Worm (Caenorhabditis elegans): Measurements from ENCODE around the gene R10E12.2.

The R10E12.2 gene

DNA sequence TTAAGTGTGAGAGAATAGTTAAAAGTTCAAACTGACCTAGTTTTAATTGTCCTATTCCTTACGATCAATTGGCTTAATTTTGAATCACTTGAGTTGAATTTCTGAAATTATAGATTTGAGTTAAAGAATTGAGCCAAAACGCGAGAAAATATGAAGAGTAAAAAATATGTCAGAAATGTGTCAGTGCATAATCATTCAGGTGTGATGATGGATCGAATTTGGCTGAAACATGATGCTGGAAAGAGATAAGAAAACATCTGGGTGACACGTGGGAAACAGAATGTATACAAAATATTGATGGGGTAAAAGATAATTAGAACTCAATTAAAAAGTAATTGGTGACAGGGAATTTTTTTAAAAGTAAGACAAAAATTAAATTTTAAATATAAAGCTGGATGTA is at the start of gene R10E12.2:
Gene R10E12.2, minus strand, starts transcription at position 101 of the 400 bp plus-strand sequence.
- TF ChIP-seq ahr-1 (tag; optimal IDR thresholded peaks at IDR 0.05) (no peak), dmd-4 (tag; optimal IDR thresholded peaks at IDR 0.05; ENCODE audit: borderline replicate concordance) (no peak), nhr-11 (tag; optimal IDR thresholded peaks at IDR 0.05) (no peak), pax-1 (tag; optimal IDR thresholded peaks at IDR 0.05) (no peak), hlh-8 (tag; optimal IDR thresholded peaks at IDR 0.05) (no peak)

DNA sequence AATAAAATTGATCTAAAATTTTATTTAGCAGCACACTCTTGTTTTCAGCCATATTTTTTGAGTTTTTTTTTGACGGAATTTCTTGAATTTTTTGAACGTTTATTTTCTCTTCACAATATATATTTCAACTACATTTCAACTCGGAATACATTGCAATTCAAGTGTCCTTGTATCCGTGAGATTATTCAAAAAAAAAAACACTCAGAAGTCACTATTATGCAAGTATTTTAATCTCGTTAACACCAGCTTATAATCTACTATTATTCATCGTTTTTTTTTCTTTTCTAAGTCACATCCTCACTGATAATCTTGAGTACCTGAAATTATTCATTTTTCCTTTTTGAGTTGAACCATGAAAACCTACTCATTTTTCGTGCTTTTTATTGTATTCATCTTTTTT is 49.8 kb upstream of the R10E12.2 start, which contains the start of gene ins-21:
Gene ins-21, plus strand, starts transcription at position 301 of the 400 bp plus-strand sequence.
- TF ChIP-seq ceh-30 (tag; optimal IDR thresholded peaks at IDR 0.05) = no peak
- no peak for TF ChIP-seq fkh-6 (tag; optimal IDR thresholded peaks at IDR 0.05)
- no peak for TF ChIP-seq zip-5 (tag; optimal IDR thresholded peaks at IDR 0.05)
- TF ChIP-seq nhr-232 (tag; optimal IDR thresholded peaks at IDR 0.05) = no peak
- no peak for TF ChIP-seq pha-2 (tag; optimal IDR thresholded peaks at IDR 0.05)
- no peak for TF ChIP-seq lin-11 (tag; optimal IDR thresholded peaks at IDR 0.05)
- TF ChIP-seq hlh-15 (tag; optimal IDR thresholded peaks at IDR 0.05) = no peak
- no peak for TF ChIP-seq T23F11.4 (GFP tag; optimal IDR thresholded peaks at IDR 0.05)
- TF ChIP-seq ref-2 (tag; optimal IDR thresholded peaks at IDR 0.05) = no peak
- TF ChIP-seq ceh-6 (GFP tag; optimal IDR thresholded peaks at IDR 0.05) = no peak

DNA sequence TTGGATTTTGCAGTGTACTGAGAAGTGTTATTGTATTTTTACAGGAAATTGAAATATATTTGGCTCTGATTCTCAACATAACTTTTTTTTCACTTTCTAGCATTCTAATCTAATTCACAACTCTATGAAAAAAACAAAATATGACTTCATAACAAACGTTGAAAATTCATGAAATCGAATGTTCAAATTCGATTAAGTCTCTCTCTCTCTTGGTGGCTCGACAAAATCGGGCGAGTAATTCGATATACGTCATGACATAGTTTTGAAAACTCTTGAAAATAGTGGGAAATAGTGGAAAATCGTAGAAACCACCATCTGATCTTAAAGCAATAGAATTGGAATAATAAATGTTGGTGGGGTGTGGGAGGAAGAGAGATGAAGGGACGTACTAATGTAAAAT is 44.3 kb upstream of the R10E12.2 start:
- TF ChIP-seq unc-42 (tag; optimal IDR thresholded peaks at IDR 0.05) (peak; percentile 92), zip-5 (tag; optimal IDR thresholded peaks at IDR 0.05) (no peak)

DNA sequence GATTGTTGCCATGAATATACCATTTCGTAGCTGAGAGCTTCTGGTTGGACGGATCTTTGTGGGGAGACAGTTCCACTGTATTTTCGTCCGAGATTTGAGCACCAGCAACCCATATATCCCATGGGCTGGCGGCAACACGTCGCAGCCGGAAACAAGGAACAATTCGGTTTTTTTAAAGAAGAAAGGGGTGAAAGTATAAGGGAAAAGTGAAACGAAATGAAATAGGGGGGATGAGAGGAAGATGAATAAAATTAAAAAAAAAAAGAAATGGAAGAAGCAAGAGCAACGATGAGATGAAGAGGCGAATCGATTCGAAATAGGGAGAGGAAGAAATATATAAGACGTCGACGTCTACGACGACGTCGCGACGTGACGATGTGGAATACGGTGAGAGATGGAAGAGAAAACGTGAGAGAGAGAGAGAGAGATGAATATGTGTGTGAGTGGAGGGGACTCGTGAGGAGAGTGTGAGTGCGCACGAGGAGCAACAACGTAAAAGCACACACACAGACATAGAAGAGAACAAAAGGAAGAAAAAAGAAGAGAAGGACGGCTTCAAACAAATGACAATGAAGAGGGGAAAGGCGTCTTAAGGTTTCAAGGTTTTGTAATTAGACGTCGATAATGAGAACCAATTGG is 42.9 kb upstream of the R10E12.2 start, which contains the start of gene rgs-1:
Gene rgs-1, minus strand, starts transcription at position 146 of the 639 bp plus-strand sequence.
- TF ChIP-seq nhr-232 (tag; optimal IDR thresholded peaks at IDR 0.05) = no peak
- no peak for TF ChIP-seq ceh-30 (tag; optimal IDR thresholded peaks at IDR 0.05)
- no peak for TF ChIP-seq C38D4.7 (GFP tag; optimal IDR thresholded peaks at IDR 0.05)
- TF ChIP-seq T23F11.4 (GFP tag; optimal IDR thresholded peaks at IDR 0.05) = no peak
- peak; percentile 39 for TF ChIP-seq C08G9.2 (tag; optimal IDR thresholded peaks at IDR 0.05)
- TF ChIP-seq pha-4 (tag; optimal IDR thresholded peaks at IDR 0.05) = no peak
- peak; percentile 34 for TF ChIP-seq ceh-48 (tag; optimal IDR thresholded peaks at IDR 0.05)
- peak; percentile 69 for TF ChIP-seq unc-42 (tag; optimal IDR thresholded peaks at IDR 0.05)
- no peak for TF ChIP-seq ceh-9 (tag; optimal IDR thresholded peaks at IDR 0.05)
- TF ChIP-seq npax-4 (tag; optimal IDR thresholded peaks at IDR 0.05) = no peak
- TF ChIP-seq ttx-3 (tag; optimal IDR thresholded peaks at IDR 0.05) = no peak
- TF ChIP-seq sox-4 (tag; optimal IDR thresholded peaks at IDR 0.05) = no peak
- peak; percentile 0 for TF ChIP-seq syd-9 (tag; optimal IDR thresholded peaks at IDR 0.05)
- TF ChIP-seq hlh-15 (tag; optimal IDR thresholded peaks at IDR 0.05) = no peak
- TF ChIP-seq fkh-10 (GFP tag; optimal IDR thresholded peaks at IDR 0.05) = no peak
- TF ChIP-seq ceh-24 (tag; optimal IDR thresholded peaks at IDR 0.05) = no peak
- no peak for TF ChIP-seq unc-3 (GFP tag; conservative IDR thresholded peaks at IDR 0.05)
- no peak for TF ChIP-seq unc-3 (tag; optimal IDR thresholded peaks at IDR 0.05)
- TF ChIP-seq odd-2 (tag; optimal IDR thresholded peaks at IDR 0.05) = no peak
- no peak for TF ChIP-seq lin-11 (tag; optimal IDR thresholded peaks at IDR 0.05)
- no peak for TF ChIP-seq dmd-4 (tag; optimal IDR thresholded peaks at IDR 0.05; ENCODE audit: borderline replicate concordance)
- TF ChIP-seq pat-9 (tag; optimal IDR thresholded peaks at IDR 0.05) = no peak
- no peak for TF ChIP-seq elt-4 (tag; optimal IDR thresholded peaks at IDR 0.05)
- TF ChIP-seq tbx-7 (tag; optimal IDR thresholded peaks at IDR 0.05) = no peak
- TF ChIP-seq sox-2 (GFP tag; IDR thresholded peaks at IDR 0.05) = peak; percentile 12; the same call in 1 of the 2 replicates
- no peak for TF ChIP-seq ets-4 (tag; optimal IDR thresholded peaks at IDR 0.05)
- no peak for TF ChIP-seq ceh-45 (GFP tag; IDR thresholded peaks at IDR 0.05)
- no peak for TF ChIP-seq pros-1 (tag; optimal IDR thresholded peaks at IDR 0.05)
- no peak for TF ChIP-seq K09A11.1 (tag; optimal IDR thresholded peaks at IDR 0.05; ENCODE audit: insufficient read depth)
- no peak for TF ChIP-seq fkh-6 (tag; optimal IDR thresholded peaks at IDR 0.05)
- TF ChIP-seq eyg-1 (tag; optimal IDR thresholded peaks at IDR 0.05) = no peak
- TF ChIP-seq tbx-2 (tag; optimal IDR thresholded peaks at IDR 0.05) = peak; percentile 58
- peak; percentile 51 for TF ChIP-seq nfya-1 (tag; optimal IDR thresholded peaks at IDR 0.05)
- TF ChIP-seq unc-55 (GFP tag; optimal IDR thresholded peaks at IDR 0.05) = no peak
- TF ChIP-seq ceh-34 (tag; optimal IDR thresholded peaks at IDR 0.05) = peak; percentile 25
- TF ChIP-seq sdc-2 (tag; optimal IDR thresholded peaks at IDR 0.05) = no peak
- TF ChIP-seq ceh-6 (GFP tag; optimal IDR thresholded peaks at IDR 0.05) = no peak
- TF ChIP-seq gmeb-2 (tag; optimal IDR thresholded peaks at IDR 0.05) = no peak

All from whole organism, late embryonic.